Fruit fly (Drosophila melanogaster): ENCODE results near the gene Or24a.

DNA sequence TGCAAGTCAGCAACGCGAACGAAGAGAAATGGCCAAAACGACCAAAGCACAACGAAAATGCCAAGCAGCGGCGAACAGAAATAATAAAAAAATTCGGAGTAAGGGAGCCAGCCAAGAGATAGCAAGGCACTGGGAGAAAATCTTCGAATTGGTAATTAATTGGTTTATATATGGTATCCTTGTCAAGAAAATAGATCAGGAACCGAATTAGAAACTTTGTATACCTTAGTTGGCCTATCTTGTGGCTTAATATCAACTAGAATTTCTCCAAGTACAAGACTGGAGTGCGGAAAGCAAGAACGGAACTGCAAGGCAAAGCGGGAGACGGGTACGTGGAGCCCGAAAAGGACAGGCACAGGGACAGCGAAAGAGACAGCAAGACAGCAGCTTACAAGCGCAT lies 14.0 kb upstream of the Or24a start:
- TF ChIP-seq CG14655 (GFP tag; optimal IDR thresholded peaks at IDR 0.05) (no peak), Snoo (tag; optimal IDR thresholded peaks at IDR 0.05) (peak; percentile 15), CG8301 (tag; optimal IDR thresholded peaks at IDR 0.05) (no peak), CG4496 (GFP tag; IDR thresholded peaks at IDR 0.05) (no peak), Ets98B (GFP tag; IDR thresholded peaks at IDR 0.05) (no peak), CG17806 (tag; optimal IDR thresholded peaks at IDR 0.05) (no peak), Pif1B (GFP tag; optimal IDR thresholded peaks at IDR 0.05) (peak; percentile 29), rn (GFP tag; IDR thresholded peaks at IDR 0.05) (no peak), CG15710 (tag; optimal IDR thresholded peaks at IDR 0.05) (no peak), gl (tag; optimal IDR thresholded peaks at IDR 0.05) (no peak), D1 (tag; optimal IDR thresholded peaks at IDR 0.05) (no peak), CG9948 (tag; optimal IDR thresholded peaks at IDR 0.05) (no peak), fd96Ca (GFP tag; IDR thresholded peaks at IDR 0.05) (no peak)

All from whole organism, pupa.